Fruit fly (Drosophila melanogaster) whole organism, prepupa: ENCODE results near the gene CG14969.
A peak's percentile ranks its signal among the peaks of the same experiment; 100 is the strongest.

Experiments used
- CG10669 ChIP-seq: fragments of 200-800 bp; sonication (Bioruptor generic); optimal IDR thresholded peaks from 3 replicates; lab custom pipeline; 2018; ENCODE audit warnings: missing biosample characterization, mild to moderate bottlenecking, missing genetic modification characterization, moderate library complexity
- CG11294 ChIP-seq: fragments of 200-800 bp; sonication (Bioruptor generic); IDR thresholded peaks from 2 replicates; pipeline ENCODE4 v1.3.6; 2022; ENCODE audit warnings: missing biosample characterization, missing genetic modification characterization
- CG11762 ChIP-seq: fragments of 200-800 bp; sonication (Bioruptor generic); optimal IDR thresholded peaks from 3 replicates; lab custom pipeline; 2016; ENCODE audit warnings: missing biosample characterization, missing genetic modification characterization; ENCODE audit not compliant: insufficient read depth
- CG11902 ChIP-seq: fragments of 200-800 bp; sonication (Bioruptor generic); optimal IDR thresholded peaks from 3 replicates; lab custom pipeline; 2016; ENCODE audit warnings: missing biosample characterization, missing genetic modification characterization
- CG1621 ChIP-seq: fragments of 200-800 bp; sonication (Bioruptor generic); optimal IDR thresholded peaks from 3 replicates; lab custom pipeline; 2018; ENCODE audit warnings: missing biosample characterization, mild to moderate bottlenecking, missing genetic modification characterization
- CG16779 ChIP-seq: fragments of 200-800 bp; sonication (Bioruptor generic); optimal IDR thresholded peaks from 3 replicates; lab custom pipeline; 2017; ENCODE audit warnings: missing biosample characterization, mild to moderate bottlenecking, missing genetic modification characterization
- CG3032 ChIP-seq: fragments of 200-800 bp; optimal IDR thresholded peaks from 2 replicates; lab custom pipeline; 2019; ENCODE audit warnings: missing biosample characterization, mild to moderate bottlenecking, missing genetic modification characterization, moderate library complexity
- CG31627 ChIP-seq: fragments of 200-800 bp; sonication (Bioruptor generic); optimal IDR thresholded peaks from 3 replicates; lab custom pipeline; 2016; ENCODE audit warnings: missing biosample characterization, missing genetic modification characterization
- CG32006 ChIP-seq: fragments of 200-800 bp; sonication (Bioruptor generic); optimal IDR thresholded peaks from 3 replicates; lab custom pipeline; 2017; ENCODE audit warnings: missing biosample characterization, mild to moderate bottlenecking, missing genetic modification characterization
- CG34406 ChIP-seq: fragments of 200-800 bp; sonication (Bioruptor generic); optimal IDR thresholded peaks from 3 replicates; lab custom pipeline; 2016; ENCODE audit warnings: missing biosample characterization, missing genetic modification characterization
- CG3919 ChIP-seq: fragments of 200-800 bp; sonication (Bioruptor generic); optimal IDR thresholded peaks from 3 replicates; lab custom pipeline; 2016; ENCODE audit warnings: missing biosample characterization, missing genetic modification characterization
- CG4318 ChIP-seq: fragments of 200-800 bp; sonication (Bioruptor generic); optimal IDR thresholded peaks from 3 replicates; lab custom pipeline; 2017; ENCODE audit warnings: missing biosample characterization, mild to moderate bottlenecking, missing genetic modification characterization
- CG6163 ChIP-seq: fragments of 200-800 bp; sonication (Bioruptor generic); IDR thresholded peaks from 3 replicates; pipeline ENCODE4 v1.3.6; 2022; ENCODE audit warnings: missing biosample characterization, missing genetic modification characterization
- CG6276 ChIP-seq: fragments of 200-800 bp; sonication (Bioruptor generic); optimal IDR thresholded peaks from 2 replicates; lab custom pipeline; 2017; ENCODE audit warnings: missing biosample characterization, mild to moderate bottlenecking, missing genetic modification characterization
- CG6854 ChIP-seq: fragments of 200-800 bp; sonication (Bioruptor generic); optimal IDR thresholded peaks from 2 replicates; lab custom pipeline; 2017; ENCODE audit warnings: missing biosample characterization, mild to moderate bottlenecking, missing genetic modification characterization
- CG7368 ChIP-seq: fragments of 200-800 bp; sonication (Bioruptor generic); optimal IDR thresholded peaks from 3 replicates; lab custom pipeline; 2016; ENCODE audit warnings: missing biosample characterization, missing genetic modification characterization
- CG8119 ChIP-seq: fragments of 200-800 bp; sonication (Bioruptor generic); IDR thresholded peaks from 3 replicates; pipeline ENCODE4 v1.3.6; 2022; ENCODE audit warnings: missing biosample characterization, missing genetic modification characterization
- CG8319 ChIP-seq: fragments of 200-800 bp; sonication (Bioruptor generic); optimal IDR thresholded peaks from 3 replicates; lab custom pipeline; 2016; ENCODE audit warnings: missing biosample characterization, missing genetic modification characterization
- CG8632 ChIP-seq: fragments of 200-800 bp; sonication (Bioruptor generic); optimal IDR thresholded peaks from 3 replicates; lab custom pipeline; 2016; ENCODE audit warnings: missing biosample characterization, missing genetic modification characterization
- CG9139 ChIP-seq: fragments of 200-800 bp; sonication (Bioruptor generic); optimal IDR thresholded peaks from 3 replicates; lab custom pipeline; 2017; ENCODE audit warnings: missing biosample characterization, mild to moderate bottlenecking, missing genetic modification characterization
- Eip75B ChIP-seq: fragments of 200-800 bp; sonication (Bioruptor generic); optimal IDR thresholded peaks from 3 replicates; lab custom pipeline; 2016; ENCODE audit warnings: missing biosample characterization, missing genetic modification characterization
- Eip78C ChIP-seq: fragments of 200-800 bp; sonication (Bioruptor generic); peaks from one replicate; lab custom pipeline; 2016; ENCODE audit warnings: missing biosample characterization, missing genetic modification characterization
- Eip93F ChIP-seq: fragments of 200-800 bp; sonication (Bioruptor generic); optimal IDR thresholded peaks from 2 replicates; lab custom pipeline; 2016; ENCODE audit warnings: missing biosample characterization, mild to moderate bottlenecking, missing genetic modification characterization
- Ets21C ChIP-seq: fragments of 200-800 bp; sonication (Bioruptor generic); optimal IDR thresholded peaks from 3 replicates; lab custom pipeline; 2016; ENCODE audit warnings: missing biosample characterization, missing genetic modification characterization
- Gug ChIP-seq: fragments of 200-800 bp; sonication (Bioruptor generic); IDR thresholded peaks from 2 replicates; pipeline ENCODE4 v1.3.6; 2022; ENCODE audit warnings: missing biosample characterization, missing genetic modification characterization
- Hr38 ChIP-seq: sonication (Bioruptor generic); optimal IDR thresholded peaks from 2 replicates; lab custom pipeline; 2016; ENCODE audit warnings: missing biosample characterization, missing genetic modification characterization
- Hr4 ChIP-seq: fragments of 200-800 bp; sonication (Bioruptor generic); optimal IDR thresholded peaks from 3 replicates; lab custom pipeline; 2016; ENCODE audit warnings: missing biosample characterization, missing genetic modification characterization
- OdsH ChIP-seq: fragments of 200-800 bp; sonication (Bioruptor generic); optimal IDR thresholded peaks from 3 replicates; lab custom pipeline; 2016; ENCODE audit warnings: missing biosample characterization, missing genetic modification characterization
- Smox ChIP-seq: fragments of 200-800 bp; sonication (Bioruptor generic); optimal IDR thresholded peaks from 3 replicates; lab custom pipeline; 2016; ENCODE audit warnings: missing biosample characterization, missing genetic modification characterization
- Sox102F ChIP-seq: fragments of 200-800 bp; sonication (Bioruptor generic); optimal IDR thresholded peaks from 2 replicates; lab custom pipeline; 2016; ENCODE audit warnings: missing biosample characterization, mild to moderate bottlenecking, missing genetic modification characterization
- Sox14 ChIP-seq: fragments of 200-800 bp; sonication (Bioruptor generic); optimal IDR thresholded peaks from 3 replicates; lab custom pipeline; 2016; ENCODE audit warnings: missing biosample characterization, missing genetic modification characterization
- acj6 ChIP-seq: fragments of 200-800 bp; sonication (Bioruptor generic); optimal IDR thresholded peaks from 3 replicates; lab custom pipeline; 2016; ENCODE audit warnings: missing biosample characterization, missing genetic modification characterization
- cyc ChIP-seq: fragments of 200-800 bp; sonication (Bioruptor generic); optimal IDR thresholded peaks from 3 replicates; lab custom pipeline; 2016; ENCODE audit warnings: missing biosample characterization, missing genetic modification characterization
- dac ChIP-seq: fragments of 200-800 bp; sonication (Bioruptor generic); optimal IDR thresholded peaks from 2 replicates; lab custom pipeline; 2017; ENCODE audit warnings: missing biosample characterization, mild to moderate bottlenecking, missing genetic modification characterization
- esn ChIP-seq: fragments of 200-800 bp; sonication (Bioruptor generic); optimal IDR thresholded peaks from 2 replicates; lab custom pipeline; 2016; ENCODE audit warnings: missing biosample characterization, mild to moderate bottlenecking, missing genetic modification characterization, moderate library complexity
- fd59A ChIP-seq: fragments of 200-800 bp; sonication (Bioruptor generic); optimal IDR thresholded peaks from 2 replicates; lab custom pipeline; 2017; ENCODE audit warnings: missing biosample characterization, mild to moderate bottlenecking, missing genetic modification characterization, missing genetic modification reagents
- fd85E ChIP-seq: fragments of 200-800 bp; sonication (Bioruptor generic); optimal IDR thresholded peaks from 3 replicates; lab custom pipeline; 2016; ENCODE audit warnings: missing biosample characterization, missing genetic modification characterization
- fkh ChIP-seq: fragments of 200-800 bp; sonication (Bioruptor generic); optimal IDR thresholded peaks from 3 replicates; lab custom pipeline; 2017; ENCODE audit warnings: missing biosample characterization, mild to moderate bottlenecking, missing genetic modification characterization, moderate library complexity
- lz ChIP-seq: fragments of 200-800 bp; sonication (Bioruptor generic); optimal IDR thresholded peaks from 3 replicates; lab custom pipeline; 2016; ENCODE audit warnings: missing biosample characterization, missing genetic modification characterization
- net ChIP-seq: fragments of 200-800 bp; sonication (Bioruptor generic); optimal IDR thresholded peaks from 3 replicates; lab custom pipeline; 2016; ENCODE audit warnings: missing biosample characterization, missing genetic modification characterization
- pdm3 ChIP-seq: fragments of 200-800 bp; sonication (Bioruptor generic); optimal IDR thresholded peaks from 3 replicates; lab custom pipeline; 2016; ENCODE audit warnings: missing biosample characterization, missing genetic modification characterization
- spab ChIP-seq: fragments of 200-800 bp; sonication (Bioruptor generic); optimal IDR thresholded peaks from 2 replicates; lab custom pipeline; 2017; ENCODE audit warnings: missing biosample characterization, mild to moderate bottlenecking, missing genetic modification characterization, missing genetic modification reagents
- ss ChIP-seq, 2 experiments: fragments of 200-800 bp; sonication (Bioruptor generic); optimal IDR thresholded peaks; 2 replicates in 1 of 2; 3 replicates in 1 of 2; lab custom pipeline; 2017 to 2018; ENCODE audit warnings: mild to moderate bottlenecking in 2 of 2, missing biosample characterization in 2 of 2, missing genetic modification characterization in 2 of 2, moderate library complexity in 1 of 2
- svp ChIP-seq: fragments of 200-800 bp; sonication (Bioruptor generic); peaks from one replicate; lab custom pipeline; 2016; ENCODE audit warnings: missing biosample characterization, missing genetic modification characterization
- topi ChIP-seq: fragments of 200-800 bp; sonication (Bioruptor generic); optimal IDR thresholded peaks from 3 replicates; lab custom pipeline; 2016; ENCODE audit warnings: missing biosample characterization, missing genetic modification characterization

The CG14969 gene

DNA sequence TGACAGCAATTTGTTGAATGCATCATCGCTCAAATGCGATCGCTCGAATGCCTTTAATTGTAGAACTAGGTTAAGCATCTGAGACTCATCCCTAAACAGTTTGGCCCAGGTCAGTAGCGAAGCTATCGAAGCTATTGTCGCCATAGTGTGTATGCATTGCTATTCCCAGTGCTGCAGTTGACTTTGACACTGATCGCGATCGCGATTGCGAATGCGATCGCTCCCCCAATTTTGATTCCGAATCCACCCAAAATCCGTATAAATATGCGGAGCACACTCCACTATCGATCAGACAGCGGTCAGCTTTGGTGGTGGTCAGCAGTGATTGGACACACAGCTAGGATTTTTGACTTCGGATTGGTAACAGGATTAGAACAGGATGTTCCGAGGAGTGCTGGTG lies 5.0 kb downstream of the CG14969 start, which contains the start of gene CG14961:
Gene CG14961 (plus strand): TSS at position 301 of the 400 bp plus-strand sequence.
- TF ChIP-seq CG8119 (GFP tag; lab: Robert Waterston, UW) (0 out of 3 replicates have a peak, but pooled peaks have one; percentile 3), CG6276 (GFP tag; lab: Kevin White, UChicago) (no peak)

DNA sequence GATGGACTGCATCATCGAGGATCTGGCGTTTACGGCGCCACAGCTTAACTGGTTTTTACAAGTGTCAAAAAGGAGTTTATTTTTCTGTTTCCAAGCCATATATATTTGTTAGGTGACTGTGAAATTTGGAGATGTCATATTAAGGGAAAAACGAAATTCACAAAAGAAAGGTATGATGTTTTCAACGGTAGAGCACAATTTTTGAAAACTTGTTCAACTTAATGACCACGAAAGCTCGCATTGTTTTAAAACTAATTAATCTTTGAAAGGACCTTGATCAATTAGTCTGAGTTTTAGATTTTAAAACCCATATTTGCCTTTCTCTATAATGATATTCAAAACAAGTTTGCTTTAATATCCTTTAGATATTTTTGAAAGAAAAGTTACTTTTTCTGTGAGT lies 6.0 kb downstream of the CG14969 start, which contains the start of gene Strip:
Gene Strip (minus strand): TSS at position 101 of the 400 bp plus-strand sequence.
- no peak for TF ChIP-seq Sox14 (GFP tag; lab: Kevin White, UChicago)
- no peak for TF ChIP-seq topi (GFP tag; lab: Kevin White, UChicago)

DNA sequence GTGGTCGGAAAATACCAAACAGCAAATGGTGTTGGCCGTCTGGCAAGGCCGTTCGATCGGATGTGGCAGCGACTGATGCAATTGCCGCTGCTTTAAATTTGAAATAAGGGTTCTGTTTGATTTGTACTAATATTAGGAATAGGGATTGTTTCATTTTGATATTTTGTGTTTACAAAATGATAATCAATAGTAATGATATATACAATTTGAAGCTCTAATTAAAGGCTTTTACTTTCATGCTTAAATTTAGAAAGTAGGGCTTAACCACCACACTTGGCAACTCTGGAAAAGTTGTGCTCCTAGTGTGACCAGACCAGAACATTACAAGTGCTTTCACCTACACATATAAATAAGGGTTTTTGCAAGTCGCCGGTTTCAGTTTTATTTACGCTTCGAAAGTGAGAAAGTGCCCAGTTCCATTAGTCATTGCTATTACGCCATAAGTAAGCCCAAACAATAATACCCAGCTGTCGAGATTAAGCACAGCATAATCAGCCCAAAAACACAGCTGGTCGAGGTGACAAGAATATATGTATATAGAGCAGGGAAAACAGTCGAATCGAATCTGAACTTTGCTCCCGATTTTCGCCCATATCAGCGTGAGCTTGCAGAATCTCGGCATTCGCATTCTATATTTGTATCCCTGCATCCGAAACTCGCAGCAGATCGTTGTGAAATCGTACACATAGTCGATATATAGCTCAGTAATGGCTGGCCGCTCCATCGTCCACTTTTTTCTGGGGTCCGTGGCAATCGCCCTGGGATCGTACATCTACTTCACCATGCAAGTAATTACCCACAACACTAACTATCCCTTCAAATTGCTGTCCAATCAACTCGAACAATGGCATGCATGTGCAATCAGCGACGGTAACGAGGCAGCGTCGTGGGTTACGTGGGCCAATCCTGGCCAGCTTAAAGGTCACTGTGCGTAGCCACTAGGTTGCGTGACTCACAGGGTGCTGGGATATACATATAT lies 8.6 kb downstream of the CG14969 start, which contains the start of gene Gtpx:
Gene Gtpx (plus strand): TSS at position 341 of the 979 bp plus-strand sequence.
- TF ChIP-seq ss (GFP tag; optimal IDR thresholded peaks at IDR 0.05; lab: Kevin White, UChicago) (peak; percentile 74 to 77), Ets21C (GFP tag; lab: Kevin White, UChicago) (no peak), pdm3 (no peak), Smox (GFP tag; lab: Kevin White, UChicago) (no peak), spab (GFP tag; lab: Kevin White, UChicago) (peak; percentile 57), CG31627 (GFP tag; lab: Kevin White, UChicago) (peak; percentile 76), Eip93F (peak; percentile 39), CG32006 (GFP tag; lab: Kevin White, UChicago) (no peak), CG11902 (GFP tag; lab: Kevin White, UChicago) (no peak), CG11294 (peak; percentile 8; the same call in 1 of the 2 replicates), CG11762 (GFP tag; lab: Kevin White, UChicago) (no peak), lz (peak; percentile 63), cyc (GFP tag; lab: Kevin White, UChicago) (peak; percentile 40), CG34406 (GFP tag; lab: Kevin White, UChicago) (peak; percentile 33), OdsH (GFP tag; lab: Kevin White, UChicago) (no peak), CG3919 (peak; percentile 46), Gug (GFP tag; lab: Robert Waterston, UW) (no peak), Sox14 (GFP tag; lab: Kevin White, UChicago) (peak; percentile 48), CG6854 (GFP tag; lab: Kevin White, UChicago) (peak; percentile 32), Sox102F (GFP tag; lab: Kevin White, UChicago) (no peak), CG9139 (GFP tag; lab: Kevin White, UChicago) (peak; percentile 49), svp (peak; percentile 97), Hr38 (GFP tag; lab: Kevin White, UChicago) (no peak), CG8119 (GFP tag; lab: Robert Waterston, UW) (peak; percentile 40; the same call in 1 of the 3 replicates), CG8319 (GFP tag; lab: Kevin White, UChicago) (no peak), Hr4 (no peak), esn (peak; percentile 62), net (GFP tag; lab: Kevin White, UChicago) (peak; percentile 15), Eip75B (GFP tag; lab: Kevin White, UChicago) (peak; percentile 34), CG1621 (no peak), CG6163 (GFP tag; lab: Robert Waterston, UW) (0 out of 3 replicates have a peak, but pooled peaks have one; percentile 42), CG16779 (peak; percentile 54), dac (GFP tag; lab: Kevin White, UChicago) (no peak), CG4318 (no peak), CG7368 (GFP tag; lab: Kevin White, UChicago) (peak; percentile 14), fd85E (GFP tag; lab: Kevin White, UChicago) (no peak), Eip78C (peak; percentile 66), fd59A (GFP tag; lab: Kevin White, UChicago) (no peak), CG8632 (GFP tag; lab: Kevin White, UChicago) (peak; percentile 22), CG3032 (tag; lab: Kevin White, UChicago) (peak; percentile 31), acj6 (GFP tag; lab: Kevin White, UChicago) (no peak), CG10669 (peak; percentile 18), fkh (GFP tag; lab: Kevin White, UChicago) (peak; percentile 62)
